Worm (Caenorhabditis elegans) whole organism, late embryonic: ENCODE results near the gene eff-1.
A peak's percentile ranks its signal among the peaks of the same experiment; 100 is the strongest.

Experiments used
- C38D4.7 ChIP-seq: fragments of 200-800 bp; sonication (Bioruptor generic); optimal IDR thresholded peaks from 2 replicates; lab custom pipeline; 2018; ENCODE audit warnings: mild to moderate bottlenecking, missing genetic modification characterization, moderate library complexity, missing compliant biosample characterization
- T23F11.4 ChIP-seq: fragments of 200-800 bp; sonication (Bioruptor generic); optimal IDR thresholded peaks from 2 replicates; lab custom pipeline; 2018; ENCODE audit warnings: mild to moderate bottlenecking, missing genetic modification characterization, missing compliant biosample characterization
- ama-1 ChIP-seq: fragments of 150-350 bp; optimal IDR thresholded peaks from 2 replicates; lab custom pipeline; 2014
- ceh-14 ChIP-seq: sonication (generic microtip); optimal IDR thresholded peaks from 2 replicates; lab custom pipeline; 2016; ENCODE audit warnings: missing genotype, missing genetic modification characterization, missing compliant biosample characterization
- ceh-19 ChIP-seq: fragments of 200-800 bp; sonication (Bioruptor generic); optimal IDR thresholded peaks from 2 replicates; lab custom pipeline; 2018; ENCODE audit warnings: mild to moderate bottlenecking, missing genetic modification characterization, missing compliant biosample characterization
- ceh-24 ChIP-seq: sonication (generic microtip); optimal IDR thresholded peaks from 2 replicates; lab custom pipeline; 2016; ENCODE audit warnings: mild to moderate bottlenecking, missing genetic modification characterization, missing compliant biosample characterization
- ceh-30 ChIP-seq: fragments of 150-350 bp; optimal IDR thresholded peaks from 2 replicates; lab custom pipeline; 2014; ENCODE audit warnings: missing biosample characterization, missing genetic modification characterization
- ceh-45 ChIP-seq: fragments of 200-800 bp; sonication (Bioruptor generic); IDR thresholded peaks from 2 replicates; pipeline ENCODE4 v1.3.6; 2022; ENCODE audit warnings: missing genetic modification reagents, missing genetic modification characterization, missing compliant biosample characterization
- ceh-48 ChIP-seq: sonication (generic microtip); optimal IDR thresholded peaks from 2 replicates; lab custom pipeline; 2016; ENCODE audit warnings: missing genetic modification characterization, inconsistent platforms, missing compliant biosample characterization
- ceh-6 ChIP-seq: fragments of 200-800 bp; sonication (Bioruptor generic); optimal IDR thresholded peaks from 2 replicates; lab custom pipeline; 2018; ENCODE audit warnings: mild to moderate bottlenecking, missing genetic modification characterization, missing compliant biosample characterization
- ceh-9 ChIP-seq: sonication (generic microtip); optimal IDR thresholded peaks from 2 replicates; lab custom pipeline; 2016; ENCODE audit warnings: mild to moderate bottlenecking, missing genetic modification characterization, inconsistent platforms, missing compliant biosample characterization
- dve-1 ChIP-seq: sonication (generic microtip); optimal IDR thresholded peaks from 2 replicates; lab custom pipeline; 2017; ENCODE audit warnings: antibody characterized with exemption, mild to moderate bottlenecking, missing genetic modification characterization, missing compliant biosample characterization
- elt-2 ChIP-seq: sonication (generic microtip); optimal IDR thresholded peaks from 2 replicates; lab custom pipeline; 2016; ENCODE audit warnings: missing genetic modification reagents, missing genetic modification characterization, missing compliant biosample characterization
- eyg-1 ChIP-seq: sonication (generic microtip); optimal IDR thresholded peaks from 2 replicates; lab custom pipeline; 2016; ENCODE audit warnings: missing genotype, missing genetic modification characterization, missing compliant biosample characterization
- fax-1 ChIP-seq: sonication (generic microtip); optimal IDR thresholded peaks from 2 replicates; lab custom pipeline; 2016; ENCODE audit warnings: missing genotype, missing genetic modification characterization, missing compliant biosample characterization
- fkh-10 ChIP-seq: fragments of 150-350 bp; optimal IDR thresholded peaks from 2 replicates; lab custom pipeline; 2014; ENCODE audit warnings: missing biosample characterization, missing genetic modification reagents, missing genetic modification characterization
- fkh-6 ChIP-seq: sonication (generic microtip); optimal IDR thresholded peaks from 2 replicates; lab custom pipeline; 2016; ENCODE audit warnings: missing genetic modification characterization, missing compliant biosample characterization
- gmeb-2 ChIP-seq: sonication (generic microtip); optimal IDR thresholded peaks from 2 replicates; lab custom pipeline; 2016; ENCODE audit warnings: missing genetic modification characterization, inconsistent platforms, missing compliant biosample characterization
- hlh-15 ChIP-seq: sonication (generic microtip); optimal IDR thresholded peaks from 2 replicates; lab custom pipeline; 2016; ENCODE audit warnings: missing genetic modification characterization, missing compliant biosample characterization
- madf-2 ChIP-seq: sonication (generic microtip); optimal IDR thresholded peaks from 2 replicates; lab custom pipeline; 2017; ENCODE audit warnings: missing genetic modification characterization, missing compliant biosample characterization
- nfya-1 ChIP-seq: sonication (generic microtip); optimal IDR thresholded peaks from 2 replicates; lab custom pipeline; 2017; ENCODE audit warnings: missing genetic modification characterization, mild to moderate bottlenecking, missing compliant biosample characterization, antibody characterized with exemption, moderate library complexity
- nhr-11 ChIP-seq: fragments of 150-350 bp; optimal IDR thresholded peaks from 2 replicates; lab custom pipeline; 2014; ENCODE audit warnings: missing biosample characterization, missing genetic modification characterization
- nhr-232 ChIP-seq: sonication (generic microtip); optimal IDR thresholded peaks from 2 replicates; lab custom pipeline; 2016; ENCODE audit warnings: missing genetic modification characterization, missing compliant biosample characterization
- odd-2 ChIP-seq: sonication (generic microtip); optimal IDR thresholded peaks from 2 replicates; lab custom pipeline; 2017; ENCODE audit warnings: antibody characterized with exemption, mild to moderate bottlenecking, missing genetic modification characterization, missing compliant biosample characterization
- pag-3 ChIP-seq: sonication (generic microtip); optimal IDR thresholded peaks from 2 replicates; lab custom pipeline; 2016; ENCODE audit warnings: missing compliant biosample characterization, missing genetic modification characterization, borderline replicate concordance
- pax-1 ChIP-seq: fragments of 150-350 bp; optimal IDR thresholded peaks from 2 replicates; lab custom pipeline; 2014; ENCODE audit warnings: missing biosample characterization, missing genetic modification characterization
- pqm-1 ChIP-seq: sonication (generic microtip); optimal IDR thresholded peaks from 2 replicates; lab custom pipeline; 2016; ENCODE audit warnings: missing genetic modification characterization, missing compliant biosample characterization
- sox-4 ChIP-seq: sonication (generic microtip); optimal IDR thresholded peaks from 2 replicates; lab custom pipeline; 2017; ENCODE audit warnings: mild to moderate bottlenecking, missing genetic modification characterization, inconsistent platforms, missing compliant biosample characterization
- syd-9 ChIP-seq: sonication (generic microtip); optimal IDR thresholded peaks from 2 replicates; lab custom pipeline; 2016; ENCODE audit warnings: mild to moderate bottlenecking, missing genetic modification characterization, moderate library complexity, missing compliant biosample characterization
- tbx-2 ChIP-seq: sonication (generic microtip); optimal IDR thresholded peaks from 2 replicates; lab custom pipeline; 2016; ENCODE audit warnings: missing genetic modification characterization, missing compliant biosample characterization
- tbx-7 ChIP-seq: sonication (generic microtip); optimal IDR thresholded peaks from 2 replicates; lab custom pipeline; 2016; ENCODE audit warnings: missing genotype, missing genetic modification characterization, missing compliant biosample characterization
- unc-3 ChIP-seq, 2 experiments: fragments of 200-800 bp in 1 of 2; sonication (Bioruptor generic) in 1 of 2; sonication (generic microtip) in 1 of 2; conservative IDR thresholded peaks in 1 of 2; optimal IDR thresholded peaks in 1 of 2; 2 replicates each; pipeline versions ENCODE4 v1.3.6 to Lab custom; 2016 to 2022; ENCODE audit warnings: missing compliant biosample characterization in 2 of 2, missing genetic modification characterization in 2 of 2, missing genetic modification reagents in 1 of 2
- unc-86 ChIP-seq: sonication (generic microtip); optimal IDR thresholded peaks from 2 replicates; lab custom pipeline; 2016; ENCODE audit warnings: missing genetic modification characterization, missing compliant biosample characterization
- zip-5 ChIP-seq: sonication (generic microtip); optimal IDR thresholded peaks from 2 replicates; lab custom pipeline; 2016; ENCODE audit warnings: missing genetic modification characterization, missing compliant biosample characterization

eff-1 gene

DNA sequence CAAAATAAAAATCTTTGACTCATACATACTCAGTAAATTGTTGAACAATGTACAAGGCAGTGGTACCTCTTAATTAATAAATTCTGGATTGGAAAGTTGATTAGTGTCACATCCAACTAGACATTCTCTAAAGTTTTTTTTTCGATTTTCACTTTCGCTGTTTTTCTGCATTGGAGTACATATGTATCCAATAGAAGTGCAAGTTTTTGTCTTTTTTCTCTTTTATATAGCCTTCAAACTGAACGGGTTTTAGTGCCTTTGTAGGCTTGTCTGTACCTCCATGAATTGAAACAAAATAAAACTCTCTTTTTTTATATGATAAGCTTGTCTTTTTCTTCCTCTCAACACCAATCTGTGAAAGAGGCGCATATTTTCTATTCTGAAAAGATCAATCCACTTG is 33.7 kb downstream of the eff-1 start:
- TF ChIP-seq ceh-48 (tag; lab: Kevin White, UChicago) (no peak), nhr-232 (tag; lab: Kevin White, UChicago) (no peak), sox-4 (no peak), C38D4.7 (GFP tag; lab: Kevin White, UChicago) (no peak), fax-1 (no peak), pax-1 (tag; lab: Kevin White, UChicago) (no peak), madf-2 (no peak), odd-2 (tag; lab: Kevin White, UChicago) (no peak), hlh-15 (tag; lab: Kevin White, UChicago) (no peak), gmeb-2 (no peak), syd-9 (tag; lab: Kevin White, UChicago) (no peak), tbx-2 (tag; lab: Kevin White, UChicago) (no peak), ceh-9 (tag; lab: Kevin White, UChicago) (no peak), nhr-11 (tag; lab: Kevin White, UChicago) (no peak), ama-1 (no peak), nfya-1 (tag; lab: Kevin White, UChicago) (no peak), ceh-19 (GFP tag; lab: Kevin White, UChicago) (no peak)
- TF ChIP-seq, all 69 proteins: peak for 0

DNA sequence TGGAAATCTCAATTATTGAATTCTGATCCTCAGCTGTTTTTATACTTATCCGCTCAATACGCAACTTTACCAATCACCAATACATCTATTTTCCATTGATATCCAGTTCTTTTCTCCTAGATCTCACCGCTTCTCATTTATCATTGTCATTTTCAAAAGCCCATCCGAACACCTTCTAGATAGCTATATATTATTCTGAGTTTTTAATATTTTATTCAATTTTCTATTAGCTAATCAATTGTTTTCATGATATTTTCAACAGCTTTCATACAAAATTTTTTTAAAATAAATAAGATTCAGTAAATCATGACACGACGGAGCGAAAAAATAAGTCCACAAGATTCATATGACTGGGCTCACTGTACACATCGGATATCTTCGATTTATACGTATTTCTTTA is 34.7 kb downstream of the eff-1 start, which contains the start of gene F49E12.12:
F49E12.12 (plus strand) TSS at position 301 of the 400 bp plus-strand sequence.
- TF ChIP-seq pqm-1 (tag; lab: Kevin White, UChicago) (no peak), T23F11.4 (GFP tag; lab: Kevin White, UChicago) (no peak), nhr-11 (tag; lab: Kevin White, UChicago) (no peak), pag-3 (tag; lab: Kevin White, UChicago) (no peak), unc-86 (tag; lab: Kevin White, UChicago) (no peak), nfya-1 (tag; lab: Kevin White, UChicago) (no peak), fax-1 (no peak), ceh-6 (no peak), ama-1 (no peak), nhr-232 (tag; lab: Kevin White, UChicago) (no peak), ceh-14 (tag; lab: Kevin White, UChicago) (no peak), ceh-24 (tag; lab: Kevin White, UChicago) (no peak), unc-3 (GFP tag; conservative IDR thresholded peaks at IDR 0.05; lab: Robert Waterston, UW) (no peak), unc-3 (tag; optimal IDR thresholded peaks at IDR 0.05; lab: Kevin White, UChicago) (no peak)

DNA sequence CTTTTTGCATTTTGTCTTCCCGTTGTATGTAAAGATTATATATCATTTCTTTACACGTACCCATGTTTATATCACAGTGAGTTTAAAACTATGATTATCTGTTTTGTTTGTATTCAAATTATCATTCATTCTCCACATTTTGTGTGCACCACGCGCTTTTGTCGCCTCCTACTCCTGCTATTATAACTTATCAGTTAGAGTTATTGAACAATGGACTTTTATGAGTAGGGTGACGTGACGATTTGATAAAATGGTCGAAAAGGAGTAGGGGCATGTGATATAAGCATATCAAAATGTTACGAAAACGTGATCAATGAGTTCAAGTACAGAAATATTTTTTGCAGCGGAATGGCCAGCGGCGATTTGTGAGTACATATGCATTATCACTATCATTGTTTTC is 36.4 kb downstream of the eff-1 start:
- TF ChIP-seq tbx-7 (tag; lab: Kevin White, UChicago) (no peak), pqm-1 (tag; lab: Kevin White, UChicago) (peak; percentile 72), elt-2 (tag; lab: Kevin White, UChicago) (peak; percentile 91)

DNA sequence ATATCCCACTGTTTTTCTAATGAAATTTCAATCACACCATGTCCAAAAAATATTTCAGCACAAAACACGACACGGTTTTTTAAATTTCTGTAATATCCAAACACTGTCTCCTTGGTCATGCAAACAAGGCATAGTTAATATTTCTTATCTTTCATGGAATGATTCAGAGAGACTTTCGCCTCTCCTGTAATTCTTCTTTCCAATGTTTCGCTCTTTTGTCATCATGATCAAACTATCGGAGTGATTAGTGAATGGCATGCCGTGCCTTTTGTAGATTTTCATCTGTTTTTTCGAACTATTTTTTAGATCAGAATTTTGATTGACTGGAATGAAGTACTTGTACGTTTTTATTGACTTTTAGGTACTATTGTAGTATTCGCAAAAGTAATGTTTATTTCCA is 37.9 kb downstream of the eff-1 start:
- TF ChIP-seq fkh-10 (GFP tag; lab: Kevin White, UChicago) (no peak), eyg-1 (tag; lab: Kevin White, UChicago) (no peak), dve-1 (tag; lab: Kevin White, UChicago) (no peak), tbx-2 (tag; lab: Kevin White, UChicago) (no peak), ceh-30 (tag; lab: Kevin White, UChicago) (no peak), ceh-45 (GFP tag; lab: Robert Waterston, UW) (no peak), zip-5 (tag; lab: Kevin White, UChicago) (no peak), C38D4.7 (GFP tag; lab: Kevin White, UChicago) (no peak), hlh-15 (tag; lab: Kevin White, UChicago) (no peak), nfya-1 (tag; lab: Kevin White, UChicago) (no peak), pax-1 (tag; lab: Kevin White, UChicago) (no peak), fkh-6 (tag; lab: Kevin White, UChicago) (no peak)
